Fruit fly (Drosophila melanogaster) whole organism, embryonic: ENCODE data around the gene Spn88Ea.
A peak's percentile ranks its signal among the peaks of the same experiment; 100 is the strongest.

ENCODE experiments used
- ATbp ChIP-seq: fragments of 200-800 bp; sonication (Bioruptor generic); optimal IDR thresholded peaks from 2 replicates; lab custom pipeline; 2017; ENCODE audit warnings: missing biosample characterization, mild to moderate bottlenecking, missing genetic modification characterization, missing genetic modification reagents
- CG10654 ChIP-seq: fragments of 200-800 bp; sonication (Bioruptor generic); optimal IDR thresholded peaks from 2 replicates; lab custom pipeline; 2016; ENCODE audit warnings: missing biosample characterization, missing genetic modification characterization
- CG11093 ChIP-seq: fragments of 200-800 bp; sonication (Bioruptor generic); IDR thresholded peaks from 3 replicates; pipeline ENCODE4 v1.3.6; 2022; ENCODE audit warnings: missing biosample characterization, missing genetic modification characterization
- CG12236 ChIP-seq: fragments of 200-800 bp; sonication (Bioruptor generic); optimal IDR thresholded peaks from 2 replicates; lab custom pipeline; 2016; ENCODE audit warnings: missing biosample characterization, missing genetic modification characterization
- CG1233 ChIP-seq: fragments of 200-800 bp; sonication (Bioruptor generic); optimal IDR thresholded peaks from 4 replicates; lab custom pipeline; 2018; ENCODE audit warnings: missing biosample characterization, mild to moderate bottlenecking, missing genetic modification characterization
- CG14050 ChIP-seq: fragments of 200-800 bp; sonication (Bioruptor generic); IDR thresholded peaks from 3 replicates; pipeline ENCODE4 v1.3.6; 2022; ENCODE audit warnings: missing biosample characterization, missing genetic modification characterization
- CG14860 ChIP-seq: fragments of 200-800 bp; sonication (Bioruptor generic); IDR thresholded peaks from 3 replicates; pipeline ENCODE4 v1.3.6; 2022; ENCODE audit warnings: missing biosample characterization, missing genetic modification characterization; ENCODE audit not compliant: partially characterized antibody
- CG15011 ChIP-seq: fragments of 200-800 bp; sonication (Bioruptor generic); optimal IDR thresholded peaks from 3 replicates; lab custom pipeline; 2018; ENCODE audit warnings: missing biosample characterization, mild to moderate bottlenecking, missing genetic modification characterization
- CG15696 ChIP-seq: fragments of 200-800 bp; sonication (Bioruptor generic); optimal IDR thresholded peaks from 2 replicates; lab custom pipeline; 2019; ENCODE audit warnings: missing biosample characterization, mild to moderate bottlenecking, missing genetic modification characterization, moderate library complexity
- CG1603 ChIP-seq: fragments of 200-800 bp; sonication (Bioruptor generic); optimal IDR thresholded peaks from 2 replicates; lab custom pipeline; 2019; ENCODE audit warnings: missing biosample characterization, mild to moderate bottlenecking, missing genetic modification characterization, moderate library complexity
- CG17568 ChIP-seq: fragments of 200-800 bp; sonication (Bioruptor generic); optimal IDR thresholded peaks from 2 replicates; lab custom pipeline; 2018; ENCODE audit warnings: missing biosample characterization, mild to moderate bottlenecking, missing genetic modification characterization, moderate library complexity
- CG31365 ChIP-seq: fragments of 200-800 bp; sonication (Bioruptor generic); optimal IDR thresholded peaks from 2 replicates; lab custom pipeline; 2018; ENCODE audit warnings: missing biosample characterization, mild to moderate bottlenecking, missing genetic modification characterization
- CG3163 ChIP-seq: fragments of 200-800 bp; sonication (Bioruptor generic); optimal IDR thresholded peaks from 3 replicates; lab custom pipeline; 2016; ENCODE audit warnings: missing biosample characterization, missing genetic modification characterization
- CG33557 ChIP-seq: fragments of 200-800 bp; sonication (Bioruptor generic); optimal IDR thresholded peaks from 2 replicates; lab custom pipeline; 2019; ENCODE audit warnings: missing biosample characterization, mild to moderate bottlenecking, missing genetic modification characterization, moderate library complexity
- CG34224 ChIP-seq: fragments of 200-800 bp; sonication (Bioruptor generic); IDR thresholded peaks from 3 replicates; pipeline ENCODE4 v1.3.6; 2022; ENCODE audit warnings: missing biosample characterization, missing genetic modification characterization; ENCODE audit not compliant: partially characterized antibody
- CG34422 ChIP-seq: fragments of 200-800 bp; sonication (Bioruptor generic); IDR thresholded peaks from 3 replicates; pipeline ENCODE4 v1.3.6; 2022; ENCODE audit warnings: missing biosample characterization, missing genetic modification characterization
- CG4617 ChIP-seq: fragments of 200-800 bp; sonication (Bioruptor generic); optimal IDR thresholded peaks from 3 replicates; lab custom pipeline; 2016; ENCODE audit warnings: missing biosample characterization, missing genetic modification characterization, borderline replicate concordance
- CG6272 ChIP-seq: fragments of 200-800 bp; sonication (Bioruptor generic); IDR thresholded peaks from 2 replicates; pipeline ENCODE4 v1.3.6; 2022; ENCODE audit warnings: missing biosample characterization, missing genetic modification characterization
- CG7786 ChIP-seq: fragments of 200-800 bp; sonication (Bioruptor generic); optimal IDR thresholded peaks from 2 replicates; lab custom pipeline; 2016; ENCODE audit warnings: missing biosample characterization, missing genetic modification characterization
- CG9437 ChIP-seq: fragments of 200-800 bp; sonication (Bioruptor generic); optimal IDR thresholded peaks from 2 replicates; lab custom pipeline; 2018; ENCODE audit warnings: missing biosample characterization, mild to moderate bottlenecking, missing genetic modification characterization
- CG9817 ChIP-seq: fragments of 200-800 bp; sonication (Bioruptor generic); optimal IDR thresholded peaks from 2 replicates; lab custom pipeline; 2018; ENCODE audit warnings: missing biosample characterization, mild to moderate bottlenecking, missing genetic modification characterization, moderate library complexity
- CrebB ChIP-seq: fragments of 200-800 bp; sonication (Bioruptor generic); optimal IDR thresholded peaks from 3 replicates; lab custom pipeline; 2018; ENCODE audit warnings: missing biosample characterization, mild to moderate bottlenecking, missing genetic modification characterization
- ERR ChIP-seq: fragments of 200-800 bp; sonication (Bioruptor generic); optimal IDR thresholded peaks from 2 replicates; lab custom pipeline; 2016; ENCODE audit warnings: missing biosample characterization, missing genetic modification characterization
- Eip74EF ChIP-seq, 2 experiments: fragments of 200-800 bp in 1 of 2; fragments of >200 bp in 1 of 2; sonication (Bioruptor generic) in 1 of 2; optimal IDR thresholded peaks; 2 replicates each; lab custom pipeline; 2017 to 2019; ENCODE audit warnings: missing biosample characterization in 2 of 2, missing genetic modification characterization in 2 of 2, mild to moderate bottlenecking in 1 of 2, moderate library complexity in 1 of 2
- HLH4C ChIP-seq: fragments of 200-800 bp; sonication (Bioruptor generic); IDR thresholded peaks from 3 replicates; pipeline ENCODE4 v1.3.6; 2022; ENCODE audit warnings: missing biosample characterization, missing genetic modification characterization; ENCODE audit not compliant: partially characterized antibody
- Hand ChIP-seq: fragments of 200-800 bp; sonication (Bioruptor generic); optimal IDR thresholded peaks from 2 replicates; lab custom pipeline; 2017; ENCODE audit warnings: mild to moderate bottlenecking, missing biosample characterization, missing genetic modification reagents, missing genetic modification characterization
- HmgD ChIP-seq: fragments of 200-800 bp; sonication (Bioruptor generic); optimal IDR thresholded peaks from 3 replicates; lab custom pipeline; 2016; ENCODE audit warnings: missing biosample characterization, missing genetic modification characterization
- Max ChIP-seq: fragments of 200-800 bp; sonication (Bioruptor generic); optimal IDR thresholded peaks from 2 replicates; lab custom pipeline; 2016; ENCODE audit warnings: missing biosample characterization, mild to moderate bottlenecking, missing genetic modification characterization
- Nf-YA ChIP-seq: fragments of 200-800 bp; sonication (Bioruptor generic); IDR thresholded peaks from 2 replicates; pipeline ENCODE4 v1.3.6; 2022; ENCODE audit warnings: missing biosample characterization, missing genetic modification characterization
- Oli ChIP-seq: fragments of 200-800 bp; sonication (Bioruptor generic); optimal IDR thresholded peaks from 2 replicates; lab custom pipeline; 2018; ENCODE audit warnings: missing biosample characterization, mild to moderate bottlenecking, missing genetic modification characterization, moderate library complexity
- Poxn ChIP-seq: fragments of 200-800 bp; sonication (Bioruptor generic); IDR thresholded peaks from 2 replicates; pipeline ENCODE4 v1.3.6; 2022; ENCODE audit warnings: missing biosample characterization, missing genetic modification characterization
- Xbp1 ChIP-seq: fragments of 200-800 bp; sonication (Bioruptor generic); optimal IDR thresholded peaks from 3 replicates; lab custom pipeline; 2016; ENCODE audit warnings: missing biosample characterization, mild to moderate bottlenecking, missing genetic modification characterization
- al ChIP-seq: fragments of 200-800 bp; sonication (Bioruptor generic); IDR thresholded peaks from 2 replicates; pipeline ENCODE4 v1.3.6; 2022; ENCODE audit warnings: missing biosample characterization, missing genetic modification characterization
- ap ChIP-seq: fragments of 200-800 bp; sonication (Bioruptor generic); IDR thresholded peaks from 2 replicates; pipeline ENCODE4 v1.3.6; 2022; ENCODE audit warnings: missing biosample characterization, missing genetic modification characterization
- bbx ChIP-seq: fragments of 200-800 bp; sonication (Bioruptor generic); IDR thresholded peaks from 2 replicates; pipeline ENCODE4 v1.3.6; 2022; ENCODE audit warnings: missing biosample characterization, missing genetic modification characterization; ENCODE audit not compliant: partially characterized antibody
- bowl ChIP-seq: fragments of 200-800 bp; sonication (Bioruptor generic); IDR thresholded peaks from 2 replicates; pipeline ENCODE4 v1.3.6; 2022; ENCODE audit warnings: missing biosample characterization, missing genetic modification characterization
- cas ChIP-seq: fragments of 200-800 bp; sonication (Bioruptor generic); IDR thresholded peaks from 2 replicates; pipeline ENCODE4 v1.3.6; 2022; ENCODE audit warnings: missing biosample characterization, missing genetic modification characterization
- dmrt99B ChIP-seq: fragments of 200-800 bp; sonication (Bioruptor generic); optimal IDR thresholded peaks from 2 replicates; lab custom pipeline; 2018; ENCODE audit warnings: missing biosample characterization, mild to moderate bottlenecking, missing genetic modification characterization, moderate library complexity
- jigr1 ChIP-seq: fragments of 200-800 bp; sonication (Bioruptor generic); IDR thresholded peaks from 3 replicates; pipeline ENCODE4 v1.3.6; 2022; ENCODE audit warnings: missing biosample characterization, missing genetic modification characterization
- kay ChIP-seq: fragments of 200-800 bp; sonication (Bioruptor generic); optimal IDR thresholded peaks from 2 replicates; lab custom pipeline; 2016; ENCODE audit warnings: missing biosample characterization, missing genetic modification characterization
- pnt ChIP-seq: fragments of 200-800 bp; sonication (Bioruptor generic); optimal IDR thresholded peaks from 3 replicates; lab custom pipeline; 2016; ENCODE audit warnings: missing biosample characterization, missing genetic modification characterization
- pzg ChIP-seq: fragments of 200-800 bp; sonication (Bioruptor generic); optimal IDR thresholded peaks from 3 replicates; lab custom pipeline; 2018; ENCODE audit warnings: missing biosample characterization, mild to moderate bottlenecking, missing genetic modification characterization, moderate library complexity
- ranshi ChIP-seq: fragments of 200-800 bp; sonication (Bioruptor generic); IDR thresholded peaks from 2 replicates; pipeline ENCODE4 v1.3.6; 2022; ENCODE audit warnings: missing biosample characterization, missing genetic modification characterization
- sima ChIP-seq: fragments of 200-800 bp; sonication (Bioruptor generic); optimal IDR thresholded peaks from 2 replicates; lab custom pipeline; 2016; ENCODE audit warnings: missing biosample characterization, missing genetic modification characterization
- so ChIP-seq: fragments of 200-800 bp; sonication (Bioruptor generic); IDR thresholded peaks from 3 replicates; pipeline ENCODE4 v1.3.6; 2022; ENCODE audit warnings: missing biosample characterization, missing genetic modification characterization
- sqz ChIP-seq: fragments of 200-800 bp; sonication (Bioruptor generic); optimal IDR thresholded peaks from 3 replicates; lab custom pipeline; 2018; ENCODE audit warnings: missing biosample characterization, mild to moderate bottlenecking, missing genetic modification characterization
- sug ChIP-seq: fragments of 200-800 bp; optimal IDR thresholded peaks from 2 replicates; lab custom pipeline; 2019; ENCODE audit warnings: missing biosample characterization, mild to moderate bottlenecking, missing genetic modification characterization, moderate library complexity

Spn88Ea gene

dm6 chr3R:15242186-15243045, 36.2 kb upstream of the Spn88Ea start, which contains the start of the genes tefu and Hsc70-4 (continued):
- TF ChIP-seq CG6272 (GFP tag; lab: Robert Waterston, UW) (peak; percentile 72; the same call in 1 of the 2 replicates), CG12236 (GFP tag; lab: Kevin White, UChicago) (peak; percentile 2), bowl (no peak), jigr1 (peak; percentile 69; the same call in 2 of the 3 replicates), al (GFP tag; lab: Robert Waterston, UW) (peak; percentile 82), ranshi (peak; percentile 89), CG34422 (GFP tag; lab: Robert Waterston, UW) (peak; percentile 80), CG34224 (GFP tag; lab: Robert Waterston, UW) (no peak), bbx (GFP tag; lab: Robert Waterston, UW) (no peak), Xbp1 (GFP tag; lab: Kevin White, UChicago) (peak; percentile 90), Eip74EF (GFP tag; optimal IDR thresholded peaks at IDR 0.05; lab: Kevin White, UChicago) (peak in 1 of 2 experiments; percentile 82), sqz (GFP tag; lab: Kevin White, UChicago) (peak; percentile 95), CG10654 (peak; percentile 81), CG3163 (peak; percentile 53), CG33557 (peak; percentile 40), CG14050 (GFP tag; lab: Robert Waterston, UW) (peak; percentile 53; the same call in 2 of the 3 replicates), ap (peak; percentile 65; the same call in 1 of the 2 replicates), CG4617 (peak; percentile 38), CG1603 (tag; lab: Kevin White, UChicago) (peak; percentile 80), Nf-YA (peak; percentile 52; the same call in 1 of the 2 replicates), CG15696 (tag; lab: Kevin White, UChicago) (peak; percentile 76), CG14860 (GFP tag; lab: Robert Waterston, UW) (no peak), CG7786 (peak; percentile 60), CrebB (peak; percentile 23), ATbp (GFP tag; lab: Kevin White, UChicago) (peak; percentile 31), CG1233 (peak; percentile 61), Max (GFP tag; lab: Kevin White, UChicago) (peak; percentile 54), HmgD (GFP tag; lab: Kevin White, UChicago) (peak; percentile 34), pzg (peak; percentile 91), Oli (tag; lab: Kevin White, UChicago) (peak; percentile 69), Poxn (GFP tag; lab: Robert Waterston, UW) (no peak; the same call in 1 of the 2 replicates), ERR (GFP tag; lab: Kevin White, UChicago) (no peak), CG31365 (tag; lab: Kevin White, UChicago) (peak; percentile 4), pnt (GFP tag; lab: Kevin White, UChicago) (peak; percentile 85), CG9437 (GFP tag; lab: Kevin White, UChicago) (peak; percentile 51), Hand (GFP tag; lab: Kevin White, UChicago) (no peak), kay (GFP tag; lab: Kevin White, UChicago) (peak; percentile 18), HLH4C (GFP tag; lab: Robert Waterston, UW) (peak; percentile 11; the same call in 1 of the 3 replicates), so (GFP tag; lab: Robert Waterston, UW) (peak; percentile 62; the same call in 1 of the 3 replicates), dmrt99B (peak; percentile 33), CG9817 (tag; lab: Kevin White, UChicago) (peak; percentile 84), CG17568 (GFP tag; lab: Kevin White, UChicago) (no peak), CG15011 (GFP tag; lab: Kevin White, UChicago) (peak; percentile 54), sug (tag; lab: Kevin White, UChicago) (peak; percentile 75), cas (GFP tag; lab: Robert Waterston, UW) (no peak; the same call in 1 of the 2 replicates), CG11093 (GFP tag; lab: Robert Waterston, UW) (peak; percentile 85), sima (GFP tag; lab: Kevin White, UChicago) (peak; percentile 12)
